Fruit fly (Drosophila melanogaster) whole organism, embryonic: ENCODE data around the gene Dap160.

Experiments
- C15 ChIP-seq: fragments of 200-800 bp; sonication (Bioruptor generic); IDR thresholded peaks from 3 replicates; pipeline ENCODE4 v1.3.6; 2022; ENCODE audit warnings: missing biosample characterization, missing genetic modification characterization
- CG10543 ChIP-seq: fragments of 200-800 bp; sonication (Bioruptor generic); optimal IDR thresholded peaks from 3 replicates; lab custom pipeline; 2017; ENCODE audit warnings: missing biosample characterization, mild to moderate bottlenecking, missing genetic modification characterization, moderate library complexity
- CG13624 ChIP-seq: fragments of 200-800 bp; sonication (Bioruptor generic); optimal IDR thresholded peaks from 2 replicates; lab custom pipeline; 2016; ENCODE audit warnings: missing biosample characterization, missing genetic modification characterization
- CG14441 ChIP-seq: fragments of 200-800 bp; sonication (Bioruptor generic); IDR thresholded peaks from 2 replicates; pipeline ENCODE4 v1.3.6; 2022; ENCODE audit warnings: missing biosample characterization, missing genetic modification characterization
- CG17186 ChIP-seq: fragments of 200-800 bp; sonication (Bioruptor generic); optimal IDR thresholded peaks from 3 replicates; lab custom pipeline; 2017; ENCODE audit warnings: missing biosample characterization, missing genetic modification reagents, missing genetic modification characterization
- CG2712 ChIP-seq: fragments of 200-800 bp; optimal IDR thresholded peaks from 3 replicates; lab custom pipeline; 2019; ENCODE audit warnings: missing biosample characterization, mild to moderate bottlenecking, missing genetic modification characterization, moderate library complexity
- CG30020 ChIP-seq: fragments of 200-800 bp; optimal IDR thresholded peaks from 2 replicates; lab custom pipeline; 2019; ENCODE audit warnings: missing biosample characterization, mild to moderate bottlenecking, missing genetic modification characterization, moderate library complexity
- CG3281 ChIP-seq: fragments of 200-800 bp; sonication (Bioruptor generic); optimal IDR thresholded peaks from 3 replicates; lab custom pipeline; 2017; ENCODE audit warnings: missing biosample characterization, mild to moderate bottlenecking, missing genetic modification characterization
- CG3407 ChIP-seq: fragments of 200-800 bp; sonication (Bioruptor generic); optimal IDR thresholded peaks from 2 replicates; lab custom pipeline; 2018; ENCODE audit warnings: missing biosample characterization, mild to moderate bottlenecking, missing genetic modification characterization
- CG34224 ChIP-seq: fragments of 200-800 bp; sonication (Bioruptor generic); IDR thresholded peaks from 3 replicates; pipeline ENCODE4 v1.3.6; 2022; ENCODE audit warnings: missing biosample characterization, missing genetic modification characterization; ENCODE audit not compliant: partially characterized antibody
- CG5245 ChIP-seq: fragments of 200-800 bp; sonication (Bioruptor generic); optimal IDR thresholded peaks from 3 replicates; lab custom pipeline; 2016; ENCODE audit warnings: missing biosample characterization, missing genetic modification characterization
- CG6854 ChIP-seq: fragments of 200-800 bp; sonication (Bioruptor generic); optimal IDR thresholded peaks from 3 replicates; lab custom pipeline; 2017; ENCODE audit warnings: missing biosample characterization, mild to moderate bottlenecking, missing genetic modification characterization
- CG7357 ChIP-seq: fragments of 200-800 bp; sonication (Bioruptor generic); IDR thresholded peaks from 3 replicates; pipeline ENCODE4 v1.3.6; 2022; ENCODE audit warnings: missing biosample characterization, missing genetic modification characterization
- CG7928 ChIP-seq: fragments of 200-800 bp; sonication (Bioruptor generic); optimal IDR thresholded peaks from 2 replicates; lab custom pipeline; 2017; ENCODE audit warnings: missing biosample characterization, mild to moderate bottlenecking, missing genetic modification characterization
- CG8478 ChIP-seq: fragments of >200 bp; optimal IDR thresholded peaks from 2 replicates; lab custom pipeline; 2018
- CG9797 ChIP-seq: fragments of 200-800 bp; sonication (Bioruptor generic); optimal IDR thresholded peaks from 3 replicates; lab custom pipeline; 2018; ENCODE audit warnings: missing biosample characterization, mild to moderate bottlenecking, missing genetic modification characterization
- CG9932 ChIP-seq: fragments of 200-800 bp; sonication (Bioruptor generic); IDR thresholded peaks from 2 replicates; pipeline ENCODE4 v1.3.6; 2022; ENCODE audit warnings: missing biosample characterization, missing genetic modification characterization
- CTCF ChIP-seq: fragments of 200-800 bp; sonication (Bioruptor generic); optimal IDR thresholded peaks from 2 replicates; lab custom pipeline; 2017; ENCODE audit warnings: missing biosample characterization, mild to moderate bottlenecking, missing genetic modification characterization, moderate library complexity
- D ChIP-seq, 2 experiments: fragments of 200-800 bp in 1 of 2; fragments of >200 bp in 1 of 2; sonication (Bioruptor generic) in 1 of 2; optimal IDR thresholded peaks; 2 replicates in 1 of 2; 3 replicates in 1 of 2; lab custom pipeline; 2017; ENCODE audit warnings: mild to moderate bottlenecking in 1 of 2, missing biosample characterization in 1 of 2, missing genetic modification characterization in 1 of 2, missing genetic modification reagents in 1 of 2
- Doc2 ChIP-seq: fragments of 200-800 bp; sonication (Bioruptor generic); IDR thresholded peaks from 2 replicates; pipeline ENCODE4 v1.3.6; 2022; ENCODE audit warnings: missing biosample characterization, missing genetic modification characterization
- Fer3 ChIP-seq: fragments of 200-800 bp; sonication (Bioruptor generic); optimal IDR thresholded peaks from 2 replicates; lab custom pipeline; 2018; ENCODE audit warnings: missing biosample characterization, mild to moderate bottlenecking, missing genetic modification characterization, moderate library complexity
- Hr3 ChIP-seq: fragments of 200-800 bp; sonication (Bioruptor generic); optimal IDR thresholded peaks from 3 replicates; lab custom pipeline; 2016; ENCODE audit warnings: missing biosample characterization, missing genetic modification characterization
- Mes4 ChIP-seq: fragments of 200-800 bp; sonication (Bioruptor generic); optimal IDR thresholded peaks from 2 replicates; lab custom pipeline; 2016; ENCODE audit warnings: missing biosample characterization, missing genetic modification characterization
- Myb ChIP-seq: fragments of 200-800 bp; sonication (Bioruptor generic); optimal IDR thresholded peaks from 2 replicates; lab custom pipeline; 2016; ENCODE audit warnings: missing biosample characterization, missing genetic modification characterization
- NC2β ChIP-seq: fragments of 200-800 bp; sonication (Bioruptor generic); optimal IDR thresholded peaks from 2 replicates; lab custom pipeline; 2016; ENCODE audit warnings: missing biosample characterization, missing genetic modification characterization
- NK7.1 ChIP-seq: fragments of 200-800 bp; sonication (Bioruptor generic); optimal IDR thresholded peaks from 3 replicates; lab custom pipeline; 2016; ENCODE audit warnings: missing biosample characterization, missing genetic modification characterization
- NfI ChIP-seq: fragments of 200-800 bp; sonication (Bioruptor generic); optimal IDR thresholded peaks from 3 replicates; lab custom pipeline; 2018; ENCODE audit warnings: missing biosample characterization, mild to moderate bottlenecking, missing genetic modification characterization, moderate library complexity
- Taf1 ChIP-seq: fragments of 200-800 bp; sonication (Bioruptor generic); IDR thresholded peaks from 2 replicates; pipeline ENCODE4 v1.3.6; 2022; ENCODE audit warnings: missing biosample characterization, missing genetic modification characterization
- Usf ChIP-seq: fragments of 200-800 bp; sonication (Bioruptor generic); optimal IDR thresholded peaks from 2 replicates; lab custom pipeline; 2017; ENCODE audit warnings: missing genotype, missing biosample characterization, missing genetic modification characterization
- YL-1 ChIP-seq: fragments of 200-800 bp; sonication (Bioruptor generic); optimal IDR thresholded peaks from 3 replicates; lab custom pipeline; 2017; ENCODE audit warnings: missing biosample characterization, mild to moderate bottlenecking, missing genetic modification characterization
- ato ChIP-seq: fragments of 200-800 bp; sonication (Bioruptor generic); IDR thresholded peaks from 2 replicates; pipeline ENCODE4 v1.3.6; 2022; ENCODE audit warnings: missing biosample characterization, missing genetic modification characterization; ENCODE audit not compliant: partially characterized antibody
- bab2 ChIP-seq: fragments of 200-800 bp; sonication (Bioruptor generic); optimal IDR thresholded peaks from 2 replicates; lab custom pipeline; 2016; ENCODE audit warnings: missing biosample characterization, missing genetic modification characterization
- crol ChIP-seq: fragments of 200-800 bp; sonication (Bioruptor generic); IDR thresholded peaks from 2 replicates; pipeline ENCODE4 v1.3.6; 2022; ENCODE audit warnings: missing biosample characterization, missing genetic modification characterization
- esg ChIP-seq: fragments of 200-800 bp; sonication (Bioruptor generic); conservative IDR thresholded peaks from 2 replicates; pipeline ENCODE4 v1.3.6; 2022; ENCODE audit warnings: missing biosample characterization, missing genetic modification characterization
- gfzf ChIP-seq: fragments of 200-800 bp; sonication (Bioruptor generic); optimal IDR thresholded peaks from 2 replicates; lab custom pipeline; 2016; ENCODE audit warnings: missing biosample characterization, mild to moderate bottlenecking, missing genetic modification characterization, moderate library complexity
- gro ChIP-seq: fragments of 200-800 bp; sonication (Bioruptor generic); optimal IDR thresholded peaks from 2 replicates; lab custom pipeline; 2016; ENCODE audit warnings: missing biosample characterization, missing genetic modification characterization
- gsb-n ChIP-seq: fragments of 200-800 bp; sonication (Bioruptor generic); optimal IDR thresholded peaks from 3 replicates; lab custom pipeline; 2018; ENCODE audit warnings: missing biosample characterization, mild to moderate bottlenecking, missing genetic modification characterization
- kni ChIP-seq: fragments of 200-800 bp; sonication (Bioruptor generic); optimal IDR thresholded peaks from 3 replicates; lab custom pipeline; 2017; ENCODE audit warnings: mild to moderate bottlenecking, missing biosample characterization, missing genetic modification reagents, missing genetic modification characterization
- lola ChIP-seq, 3 experiments: fragments of >200 bp in 2 of 3; fragments of 200-800 bp in 1 of 3; sonication (Bioruptor generic) in 1 of 3; optimal IDR thresholded peaks; 2 replicates each; lab custom pipeline; 2017 to 2019; ENCODE audit warnings: missing biosample characterization in 3 of 3, missing genetic modification characterization in 3 of 3, mild to moderate bottlenecking in 1 of 3, moderate library complexity in 1 of 3
- mam ChIP-seq: fragments of 200-800 bp; sonication (Bioruptor generic); optimal IDR thresholded peaks from 3 replicates; lab custom pipeline; 2016; ENCODE audit warnings: missing biosample characterization, missing genetic modification characterization
- onecut ChIP-seq: fragments of 200-800 bp; sonication (Bioruptor generic); IDR thresholded peaks from 2 replicates; pipeline ENCODE4 v1.3.6; 2022; ENCODE audit warnings: missing biosample characterization, missing genetic modification characterization
- pb ChIP-seq: fragments of 200-800 bp; sonication (Bioruptor generic); optimal IDR thresholded peaks from 3 replicates; lab custom pipeline; 2016; ENCODE audit warnings: missing biosample characterization, missing genetic modification characterization
- pho ChIP-seq: fragments of 200-800 bp; sonication (Bioruptor generic); optimal IDR thresholded peaks from 2 replicates; lab custom pipeline; 2016; ENCODE audit warnings: missing biosample characterization, missing genetic modification characterization
- phol ChIP-seq: fragments of 200-800 bp; sonication (Bioruptor generic); optimal IDR thresholded peaks from 3 replicates; lab custom pipeline; 2018; ENCODE audit warnings: missing biosample characterization, mild to moderate bottlenecking, missing genetic modification characterization, moderate library complexity
- pita ChIP-seq: fragments of 200-800 bp; sonication (Bioruptor generic); optimal IDR thresholded peaks from 2 replicates; lab custom pipeline; 2017; ENCODE audit warnings: missing biosample characterization, mild to moderate bottlenecking, missing genetic modification characterization
- salm ChIP-seq: fragments of 200-800 bp; sonication (Bioruptor generic); optimal IDR thresholded peaks from 2 replicates; lab custom pipeline; 2018; ENCODE audit warnings: missing biosample characterization, mild to moderate bottlenecking, missing genetic modification characterization
- sim ChIP-seq: fragments of 200-800 bp; sonication (Bioruptor generic); IDR thresholded peaks from 2 replicates; pipeline ENCODE4 v1.3.6; 2022; ENCODE audit warnings: missing biosample characterization, missing genetic modification characterization
- sima ChIP-seq: fragments of 200-800 bp; sonication (Bioruptor generic); optimal IDR thresholded peaks from 2 replicates; lab custom pipeline; 2016; ENCODE audit warnings: missing biosample characterization, missing genetic modification characterization
- slbo ChIP-seq: fragments of 200-800 bp; sonication (Bioruptor generic); IDR thresholded peaks from 2 replicates; pipeline ENCODE4 v1.3.6; 2022; ENCODE audit warnings: missing biosample characterization, missing genetic modification characterization
- sna ChIP-seq: fragments of 200-800 bp; sonication (Bioruptor generic); IDR thresholded peaks from 2 replicates; pipeline ENCODE4 v1.3.6; 2022; ENCODE audit warnings: missing biosample characterization, missing genetic modification characterization; ENCODE audit not compliant: partially characterized antibody
- tin ChIP-seq: fragments of 200-800 bp; sonication (Bioruptor generic); optimal IDR thresholded peaks from 3 replicates; lab custom pipeline; 2016; ENCODE audit warnings: missing biosample characterization, missing genetic modification characterization
- tup ChIP-seq: fragments of 200-800 bp; sonication (Bioruptor generic); optimal IDR thresholded peaks from 2 replicates; lab custom pipeline; 2016; ENCODE audit warnings: missing biosample characterization, mild to moderate bottlenecking, missing genetic modification characterization, moderate library complexity

Gene Dap160

DNA sequence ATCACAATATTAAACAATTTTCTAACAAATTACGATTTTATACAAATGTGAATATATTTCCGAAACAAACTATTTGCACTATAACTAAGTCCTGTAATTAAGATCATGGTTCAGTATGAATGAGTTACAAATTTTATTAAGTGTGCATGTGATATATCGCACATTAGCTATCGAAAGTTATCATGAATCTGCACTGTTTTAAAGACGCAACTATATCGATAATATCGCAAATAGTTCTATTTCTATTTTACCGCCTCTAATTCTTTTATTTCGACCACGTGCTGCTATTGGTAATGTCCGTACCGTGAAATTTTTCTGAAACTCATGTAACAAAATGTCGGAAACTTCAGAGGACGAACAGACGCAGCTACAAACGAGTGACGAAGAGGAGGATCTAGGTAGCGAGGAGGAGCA, 832 bp upstream of the Dap160 start, which contains the start of gene pths (continued):
- TF ChIP-seq tup (GFP tag; lab: Kevin White, UChicago) = no peak
- TF ChIP-seq Myb = peak; percentile 66
- peak; percentile 8 for TF ChIP-seq CG9797 (GFP tag; lab: Kevin White, UChicago)
- no peak for TF ChIP-seq pita
- TF ChIP-seq CG5245 = no peak
- no peak for TF ChIP-seq pb (GFP tag; lab: Kevin White, UChicago)
- TF ChIP-seq YL-1 (GFP tag; lab: Kevin White, UChicago) = peak; percentile 60
- peak; percentile 67 for TF ChIP-seq phol (tag; lab: Kevin White, UChicago)
- peak; percentile 52 for TF ChIP-seq CG2712 (tag; lab: Kevin White, UChicago)
- TF ChIP-seq tin (GFP tag; lab: Kevin White, UChicago) = peak; percentile 42
- TF ChIP-seq Mes4 (GFP tag; lab: Kevin White, UChicago) = peak; percentile 40
- no peak for TF ChIP-seq CG3407 (GFP tag; lab: Kevin White, UChicago)
- peak; percentile 88 for TF ChIP-seq Hr3 (GFP tag; lab: Kevin White, UChicago)
- TF ChIP-seq CG17186 (GFP tag; lab: Kevin White, UChicago) = peak; percentile 65
- TF ChIP-seq sna (GFP tag; lab: Robert Waterston, UW) = peak; percentile 54
- TF ChIP-seq slbo = peak; percentile 75
- no peak for TF ChIP-seq salm (tag; lab: Kevin White, UChicago)
- peak; percentile 82 for TF ChIP-seq CG9932 (GFP tag; lab: Robert Waterston, UW)
- no peak for TF ChIP-seq D (optimal IDR thresholded peaks at IDR 0.05; lab: Kevin White, UChicago)
- no peak for TF ChIP-seq D (GFP tag; optimal IDR thresholded peaks at IDR 0.05; lab: Kevin White, UChicago)
- no peak for TF ChIP-seq CTCF (GFP tag; lab: Kevin White, UChicago)
- TF ChIP-seq C15 = no peak
- no peak for TF ChIP-seq Taf1 (GFP tag; lab: Robert Waterston, UW)
- TF ChIP-seq bab2 (GFP tag; lab: Kevin White, UChicago) = peak; percentile 35
- TF ChIP-seq CG8478 (lab: Kevin White, UChicago) = no peak
- peak; percentile 47 for TF ChIP-seq gfzf (GFP tag; lab: Kevin White, UChicago)
- TF ChIP-seq ato = peak; percentile 71; the same call in 1 of the 2 replicates
- TF ChIP-seq lola (GFP tag; optimal IDR thresholded peaks at IDR 0.05; lab: Kevin White, UChicago) = peak in 2 of 3 experiments; percentile 5 to 80
- peak; percentile 41 for TF ChIP-seq NfI (GFP tag; lab: Kevin White, UChicago)
- no peak for TF ChIP-seq NK7.1 (GFP tag; lab: Kevin White, UChicago)
- no peak for TF ChIP-seq gsb-n
- TF ChIP-seq CG7928 (GFP tag; lab: Kevin White, UChicago) = no peak
- no peak for TF ChIP-seq CG10543 (GFP tag; lab: Kevin White, UChicago)
- TF ChIP-seq Fer3 (tag; lab: Kevin White, UChicago) = peak; percentile 44
- peak; percentile 75 for TF ChIP-seq CG34224 (GFP tag; lab: Robert Waterston, UW)
- peak; percentile 44; the same call in 1 of the 2 replicates for TF ChIP-seq CG14441 (GFP tag; lab: Robert Waterston, UW)
- no peak for TF ChIP-seq onecut
- peak; percentile 100 for TF ChIP-seq CG7357 (GFP tag; lab: Robert Waterston, UW)
- no peak for TF ChIP-seq Doc2 (GFP tag; lab: Robert Waterston, UW)
- TF ChIP-seq crol (GFP tag; lab: Robert Waterston, UW) = no peak
- TF ChIP-seq sima (GFP tag; lab: Kevin White, UChicago) = no peak
- peak; percentile 60 for TF ChIP-seq NC2β
- no peak for TF ChIP-seq sim
- TF ChIP-seq Usf (GFP tag; lab: Kevin White, UChicago) = peak; percentile 45
- TF ChIP-seq esg (GFP tag; lab: Robert Waterston, UW) = peak; percentile 14; the same call in 1 of the 2 replicates
- peak; percentile 53 for TF ChIP-seq CG13624
- peak; percentile 98 for TF ChIP-seq CG30020 (tag; lab: Kevin White, UChicago)
- TF ChIP-seq CG3281 (GFP tag; lab: Kevin White, UChicago) = no peak
- TF ChIP-seq mam = peak; percentile 79
- TF ChIP-seq gro (GFP tag; lab: Kevin White, UChicago) = no peak
- peak; percentile 68 for TF ChIP-seq pho (GFP tag; lab: Kevin White, UChicago)
- TF ChIP-seq CG6854 (GFP tag; lab: Kevin White, UChicago) = no peak
- TF ChIP-seq kni (GFP tag; lab: Kevin White, UChicago) = no peak
